Fruit fly (Drosophila melanogaster) whole organism, embryonic: ENCODE data around the gene CG7276.

Source experiments
- BEAF-32 ChIP-seq: fragments of 200-800 bp; sonication (Bioruptor generic); optimal IDR thresholded peaks from 3 replicates; lab custom pipeline; 2017; ENCODE audit warnings: missing biosample characterization, missing genetic modification characterization, mild to moderate bottlenecking, moderate library complexity, missing genetic modification reagents
- Bgb ChIP-seq: fragments of 200-800 bp; sonication (Bioruptor generic); IDR thresholded peaks from 2 replicates; pipeline ENCODE4 v1.3.6; 2022; ENCODE audit warnings: missing biosample characterization, missing genetic modification characterization; ENCODE audit not compliant: partially characterized antibody
- C15 ChIP-seq: fragments of 200-800 bp; sonication (Bioruptor generic); IDR thresholded peaks from 3 replicates; pipeline ENCODE4 v1.3.6; 2022; ENCODE audit warnings: missing biosample characterization, missing genetic modification characterization
- CG10267 ChIP-seq: fragments of 200-800 bp; sonication (Bioruptor generic); optimal IDR thresholded peaks from 2 replicates; lab custom pipeline; 2018; ENCODE audit warnings: missing biosample characterization, mild to moderate bottlenecking, missing genetic modification characterization, moderate library complexity
- CG11560 ChIP-seq: fragments of 200-800 bp; sonication (Bioruptor generic); IDR thresholded peaks from 3 replicates; pipeline ENCODE4 v1.3.6; 2022; ENCODE audit warnings: missing biosample characterization, missing genetic modification characterization
- CG13287 ChIP-seq: fragments of 200-800 bp; sonication (Bioruptor generic); IDR thresholded peaks from 2 replicates; pipeline ENCODE4 v1.3.6; 2022; ENCODE audit warnings: missing biosample characterization, missing genetic modification characterization; ENCODE audit not compliant: partially characterized antibody
- CG14710 ChIP-seq: fragments of 200-800 bp; sonication (Bioruptor generic); optimal IDR thresholded peaks from 3 replicates; lab custom pipeline; 2019; ENCODE audit warnings: missing biosample characterization, mild to moderate bottlenecking, missing genetic modification characterization, moderate library complexity
- CG15514 ChIP-seq: fragments of 200-800 bp; sonication (Bioruptor generic); optimal IDR thresholded peaks from 3 replicates; lab custom pipeline; 2017; ENCODE audit warnings: missing biosample characterization, missing genetic modification characterization, mild to moderate bottlenecking, moderate library complexity, missing genetic modification reagents
- CG15601 ChIP-seq: fragments of 200-800 bp; sonication (Bioruptor generic); optimal IDR thresholded peaks from 3 replicates; lab custom pipeline; 2019; ENCODE audit warnings: missing biosample characterization, mild to moderate bottlenecking, missing genetic modification characterization, moderate library complexity
- CG16813 ChIP-seq: fragments of 200-800 bp; sonication (Bioruptor generic); IDR thresholded peaks from 3 replicates; pipeline ENCODE4 v1.3.6; 2022; ENCODE audit warnings: missing biosample characterization, missing genetic modification characterization; ENCODE audit not compliant: partially characterized antibody
- CG17186 ChIP-seq: fragments of 200-800 bp; sonication (Bioruptor generic); optimal IDR thresholded peaks from 3 replicates; lab custom pipeline; 2017; ENCODE audit warnings: missing biosample characterization, missing genetic modification reagents, missing genetic modification characterization
- CG18476 ChIP-seq: fragments of 200-800 bp; sonication (Bioruptor generic); optimal IDR thresholded peaks from 2 replicates; lab custom pipeline; 2016; ENCODE audit warnings: missing biosample characterization, mild to moderate bottlenecking, missing genetic modification characterization
- CG2116 ChIP-seq: fragments of 200-800 bp; sonication (Bioruptor generic); optimal IDR thresholded peaks from 3 replicates; lab custom pipeline; 2018; ENCODE audit warnings: missing biosample characterization, mild to moderate bottlenecking, missing genetic modification characterization
- CG2199 ChIP-seq: fragments of 200-800 bp; sonication (Bioruptor generic); IDR thresholded peaks from 3 replicates; pipeline ENCODE4 v1.3.6; 2022; ENCODE audit warnings: missing biosample characterization, missing genetic modification characterization
- CG2712 ChIP-seq: fragments of 200-800 bp; optimal IDR thresholded peaks from 3 replicates; lab custom pipeline; 2019; ENCODE audit warnings: missing biosample characterization, mild to moderate bottlenecking, missing genetic modification characterization, moderate library complexity
- CG3281 ChIP-seq: fragments of 200-800 bp; sonication (Bioruptor generic); optimal IDR thresholded peaks from 3 replicates; lab custom pipeline; 2017; ENCODE audit warnings: missing biosample characterization, mild to moderate bottlenecking, missing genetic modification characterization
- CG33213 ChIP-seq: fragments of 200-800 bp; sonication (Bioruptor generic); optimal IDR thresholded peaks from 3 replicates; lab custom pipeline; 2016; ENCODE audit warnings: missing biosample characterization, missing genetic modification characterization
- CG34224 ChIP-seq: fragments of 200-800 bp; sonication (Bioruptor generic); IDR thresholded peaks from 3 replicates; pipeline ENCODE4 v1.3.6; 2022; ENCODE audit warnings: missing biosample characterization, missing genetic modification characterization; ENCODE audit not compliant: partially characterized antibody
- CG43689 ChIP-seq: fragments of 200-800 bp; sonication (Bioruptor generic); IDR thresholded peaks from 2 replicates; pipeline ENCODE4 v1.3.6; 2022; ENCODE audit warnings: missing biosample characterization, missing genetic modification characterization
- CG4404 ChIP-seq: fragments of 200-800 bp; sonication (Bioruptor generic); IDR thresholded peaks from 2 replicates; pipeline ENCODE4 v1.3.6; 2022; ENCODE audit warnings: missing biosample characterization, missing genetic modification characterization
- CG6689 ChIP-seq: fragments of 200-800 bp; sonication (Bioruptor generic); IDR thresholded peaks from 2 replicates; pipeline ENCODE4 v1.3.6; 2022; ENCODE audit warnings: missing biosample characterization, missing genetic modification characterization
- CG7928 ChIP-seq: fragments of 200-800 bp; sonication (Bioruptor generic); optimal IDR thresholded peaks from 2 replicates; lab custom pipeline; 2017; ENCODE audit warnings: missing biosample characterization, mild to moderate bottlenecking, missing genetic modification characterization
- Dll ChIP-seq: fragments of 200-800 bp; sonication (Bioruptor generic); IDR thresholded peaks from 4 replicates; pipeline ENCODE4 v1.3.6; 2022; ENCODE audit warnings: missing biosample characterization, missing genetic modification characterization; ENCODE audit not compliant: partially characterized antibody
- Dp ChIP-seq: fragments of 200-800 bp; sonication (Bioruptor generic); optimal IDR thresholded peaks from 2 replicates; lab custom pipeline; 2018; ENCODE audit warnings: missing biosample characterization, mild to moderate bottlenecking, missing genetic modification characterization, moderate library complexity
- Dref ChIP-seq: fragments of 200-800 bp; sonication (Bioruptor generic); IDR thresholded peaks from 2 replicates; pipeline ENCODE4 v1.3.6; 2022; ENCODE audit warnings: missing biosample characterization, missing genetic modification characterization
- E2f2 ChIP-seq: fragments of 200-800 bp; sonication (Bioruptor generic); IDR thresholded peaks from 2 replicates; pipeline ENCODE4 v1.3.6; 2022; ENCODE audit warnings: missing biosample characterization, missing genetic modification characterization
- GATAe ChIP-seq: fragments of 200-800 bp; sonication (Bioruptor generic); conservative IDR thresholded peaks from 2 replicates; pipeline ENCODE4 v1.3.6; 2022; ENCODE audit warnings: missing biosample characterization, missing genetic modification characterization
- HLHmδ ChIP-seq: fragments of 200-800 bp; sonication (Bioruptor generic); optimal IDR thresholded peaks from 2 replicates; lab custom pipeline; 2018; ENCODE audit warnings: missing biosample characterization, mild to moderate bottlenecking, missing genetic modification characterization, moderate library complexity
- Jarid2 ChIP-seq: fragments of 200-800 bp; sonication (Bioruptor generic); optimal IDR thresholded peaks from 3 replicates; lab custom pipeline; 2017; ENCODE audit warnings: mild to moderate bottlenecking, missing biosample characterization, missing genetic modification reagents, missing genetic modification characterization
- Lim3 ChIP-seq: fragments of 200-800 bp; sonication (Bioruptor generic); IDR thresholded peaks from 2 replicates; pipeline ENCODE4 v1.3.6; 2022; ENCODE audit warnings: missing biosample characterization, missing genetic modification characterization
- MBD-R2 ChIP-seq: fragments of 200-800 bp; sonication (Bioruptor generic); IDR thresholded peaks from 2 replicates; pipeline ENCODE4 v1.3.6; 2022; ENCODE audit warnings: missing biosample characterization, missing genetic modification characterization
- MESR4 ChIP-seq: fragments of 200-800 bp; sonication (Bioruptor generic); optimal IDR thresholded peaks from 2 replicates; lab custom pipeline; 2018; ENCODE audit warnings: missing biosample characterization, mild to moderate bottlenecking, missing genetic modification characterization, moderate library complexity
- Opbp ChIP-seq: fragments of 200-800 bp; sonication (Bioruptor generic); IDR thresholded peaks from 3 replicates; pipeline ENCODE4 v1.3.6; 2022; ENCODE audit warnings: missing biosample characterization, missing genetic modification characterization; ENCODE audit not compliant: partially characterized antibody
- Pdp1 ChIP-seq, 2 experiments: fragments of 200-800 bp; sonication (Bioruptor generic); optimal IDR thresholded peaks; 3 replicates each; lab custom pipeline; 2016; ENCODE audit warnings: missing biosample characterization in 2 of 2, missing genetic modification characterization in 2 of 2, mild to moderate bottlenecking in 1 of 2, moderate library complexity in 1 of 2
- Sry-δ ChIP-seq: fragments of 200-800 bp; sonication (Bioruptor generic); optimal IDR thresholded peaks from 2 replicates; lab custom pipeline; 2016; ENCODE audit warnings: missing biosample characterization, missing genetic modification characterization
- YL-1 ChIP-seq: fragments of 200-800 bp; sonication (Bioruptor generic); optimal IDR thresholded peaks from 3 replicates; lab custom pipeline; 2017; ENCODE audit warnings: missing biosample characterization, mild to moderate bottlenecking, missing genetic modification characterization
- bbx ChIP-seq: fragments of 200-800 bp; sonication (Bioruptor generic); IDR thresholded peaks from 2 replicates; pipeline ENCODE4 v1.3.6; 2022; ENCODE audit warnings: missing biosample characterization, missing genetic modification characterization; ENCODE audit not compliant: partially characterized antibody
- btn ChIP-seq: fragments of 200-800 bp; sonication (Bioruptor generic); optimal IDR thresholded peaks from 2 replicates; lab custom pipeline; 2016; ENCODE audit warnings: missing biosample characterization, missing genetic modification characterization
- crp ChIP-seq, 2 experiments: fragments of 200-800 bp; sonication (Bioruptor generic); optimal IDR thresholded peaks; 2 replicates in 1 of 2; 3 replicates in 1 of 2; lab custom pipeline; 2017; ENCODE audit warnings: missing biosample characterization in 2 of 2, missing genetic modification characterization in 2 of 2, mild to moderate bottlenecking in 1 of 2, moderate library complexity in 1 of 2
- dpn ChIP-seq, 2 experiments: fragments of 200-800 bp; sonication (Bioruptor generic); optimal IDR thresholded peaks; 3 replicates each; lab custom pipeline; 2016; ENCODE audit warnings: missing biosample characterization in 2 of 2, missing genetic modification characterization in 2 of 2
- fd64A ChIP-seq: fragments of 200-800 bp; sonication (Bioruptor generic); optimal IDR thresholded peaks from 3 replicates; lab custom pipeline; 2018; ENCODE audit warnings: missing biosample characterization, mild to moderate bottlenecking, missing genetic modification characterization
- ftz-f1 ChIP-seq: fragments of 200-800 bp; sonication (Bioruptor generic); optimal IDR thresholded peaks from 2 replicates; lab custom pipeline; 2016; ENCODE audit warnings: missing biosample characterization, missing genetic modification characterization
- gfzf ChIP-seq: fragments of 200-800 bp; sonication (Bioruptor generic); optimal IDR thresholded peaks from 2 replicates; lab custom pipeline; 2016; ENCODE audit warnings: missing biosample characterization, mild to moderate bottlenecking, missing genetic modification characterization, moderate library complexity
- nerfin-1 ChIP-seq: fragments of 200-800 bp; sonication (Bioruptor generic); optimal IDR thresholded peaks from 3 replicates; lab custom pipeline; 2019; ENCODE audit warnings: missing biosample characterization, mild to moderate bottlenecking, missing genetic modification characterization, moderate library complexity
- phol ChIP-seq: fragments of 200-800 bp; sonication (Bioruptor generic); optimal IDR thresholded peaks from 3 replicates; lab custom pipeline; 2018; ENCODE audit warnings: missing biosample characterization, mild to moderate bottlenecking, missing genetic modification characterization, moderate library complexity
- pzg ChIP-seq: fragments of 200-800 bp; sonication (Bioruptor generic); optimal IDR thresholded peaks from 3 replicates; lab custom pipeline; 2018; ENCODE audit warnings: missing biosample characterization, mild to moderate bottlenecking, missing genetic modification characterization, moderate library complexity
- unc-4 ChIP-seq: fragments of 200-800 bp; sonication (Bioruptor generic); IDR thresholded peaks from 2 replicates; pipeline ENCODE4 v1.3.6; 2022; ENCODE audit warnings: missing biosample characterization, missing genetic modification characterization; ENCODE audit not compliant: partially characterized antibody
- wdn ChIP-seq: fragments of 200-800 bp; sonication (Bioruptor generic); IDR thresholded peaks from 2 replicates; pipeline ENCODE4 v1.3.6; 2022; ENCODE audit warnings: missing biosample characterization, missing genetic modification characterization

CG7276 gene

DNA sequence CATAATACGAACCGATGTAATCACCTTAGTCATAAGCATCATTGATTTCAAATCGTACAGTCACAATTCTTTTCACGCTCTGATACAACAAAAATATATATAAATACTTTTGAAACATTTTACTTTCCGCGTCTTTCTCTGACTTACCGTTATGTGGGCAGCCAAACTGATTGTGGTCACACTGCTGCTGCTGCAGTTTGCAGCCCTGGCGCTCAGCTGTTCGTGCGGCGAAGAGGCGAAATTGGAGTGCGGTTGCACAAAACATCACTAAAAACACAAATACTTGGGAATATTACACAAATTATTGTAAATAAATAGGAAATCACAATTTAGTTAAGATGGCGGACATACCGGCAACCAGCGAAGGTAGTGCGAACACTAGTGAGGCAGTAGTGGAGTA, 11.4 kb downstream of the CG7276 start, which contains the start of the genes gdl and gdl-ORF39 (continued):
- peak; percentile 6 for TF ChIP-seq CG2712 (tag; lab: Kevin White, UChicago)
- peak; percentile 44; the same call in 2 of the 3 replicates for TF ChIP-seq CG34224 (GFP tag; lab: Robert Waterston, UW)
- TF ChIP-seq CG4404 (GFP tag; lab: Robert Waterston, UW): no peak
- TF ChIP-seq Sry-δ (GFP tag; lab: Kevin White, UChicago): peak; percentile 22
- TF ChIP-seq C15: no peak
- no peak for TF ChIP-seq Jarid2 (GFP tag; lab: Kevin White, UChicago)
- TF ChIP-seq MESR4 (GFP tag; lab: Kevin White, UChicago): peak; percentile 31
- peak; percentile 96 for TF ChIP-seq Dp
- TF ChIP-seq CG18476 (GFP tag; lab: Kevin White, UChicago): no peak
- TF ChIP-seq Opbp (GFP tag; lab: Robert Waterston, UW): peak; percentile 46; the same call in 2 of the 3 replicates
- TF ChIP-seq bbx (GFP tag; lab: Robert Waterston, UW): peak; percentile 43; the same call in 1 of the 2 replicates
- TF ChIP-seq Pdp1 (GFP tag; optimal IDR thresholded peaks at IDR 0.05; lab: Kevin White, UChicago): peak in 1 of 2 experiments; percentile 63
- no peak for TF ChIP-seq GATAe
- no peak for TF ChIP-seq CG33213 (GFP tag; lab: Kevin White, UChicago)
- TF ChIP-seq Dll: 0 out of 4 replicates have a peak, but pooled peaks have one; percentile 31
- TF ChIP-seq E2f2: peak; percentile 98
- peak; percentile 100 for TF ChIP-seq CG14710
- peak; percentile 32; the same call in 1 of the 2 replicates for TF ChIP-seq unc-4 (GFP tag; lab: Robert Waterston, UW)
- TF ChIP-seq CG43689 (GFP tag; lab: Robert Waterston, UW): no peak
- peak; percentile 22 for TF ChIP-seq CG17186 (GFP tag; lab: Kevin White, UChicago)
- peak; percentile 62 for TF ChIP-seq CG13287
- 0 out of 3 replicates have a peak, but pooled peaks have one; percentile 23 for TF ChIP-seq CG2199 (GFP tag; lab: Robert Waterston, UW)
- peak; percentile 13 for TF ChIP-seq CG10267 (tag; lab: Kevin White, UChicago)
- peak; percentile 78 for TF ChIP-seq MBD-R2 (GFP tag; lab: Robert Waterston, UW)
- no peak for TF ChIP-seq CG11560
- TF ChIP-seq nerfin-1 (tag; lab: Kevin White, UChicago): no peak
- no peak for TF ChIP-seq fd64A (GFP tag; lab: Kevin White, UChicago)
- TF ChIP-seq pzg (GFP tag; lab: Kevin White, UChicago): peak; percentile 86
- TF ChIP-seq YL-1 (GFP tag; lab: Kevin White, UChicago): peak; percentile 11
- peak; percentile 64 for TF ChIP-seq Dref (GFP tag; lab: Robert Waterston, UW)
- peak; percentile 45 for TF ChIP-seq BEAF-32 (GFP tag; lab: Kevin White, UChicago)
- 0 out of 3 replicates have a peak, but pooled peaks have one; percentile 20 for TF ChIP-seq CG16813 (GFP tag; lab: Robert Waterston, UW)
- no peak for TF ChIP-seq btn (GFP tag; lab: Kevin White, UChicago)
- peak; percentile 50 for TF ChIP-seq CG2116 (GFP tag; lab: Kevin White, UChicago)
- no peak for TF ChIP-seq ftz-f1 (GFP tag; lab: Kevin White, UChicago)
- peak; percentile 83 to 98 for TF ChIP-seq crp (GFP tag; optimal IDR thresholded peaks at IDR 0.05; lab: Kevin White, UChicago)
- peak; percentile 65 for TF ChIP-seq CG15514 (GFP tag; lab: Kevin White, UChicago)
- TF ChIP-seq CG15601 (tag; lab: Kevin White, UChicago): peak; percentile 6
- no peak for TF ChIP-seq wdn (GFP tag; lab: Robert Waterston, UW)
- TF ChIP-seq CG6689 (GFP tag; lab: Robert Waterston, UW): no peak
- peak; percentile 94 for TF ChIP-seq CG7928 (GFP tag; lab: Kevin White, UChicago)
- TF ChIP-seq gfzf (GFP tag; lab: Kevin White, UChicago): peak; percentile 43
- peak; percentile 21 for TF ChIP-seq HLHmδ (GFP tag; lab: Kevin White, UChicago)
- peak; percentile 11 for TF ChIP-seq phol (tag; lab: Kevin White, UChicago)
- no peak for TF ChIP-seq Lim3 (GFP tag; lab: Robert Waterston, UW)
- no peak for TF ChIP-seq CG3281 (GFP tag; lab: Kevin White, UChicago)
- peak; percentile 46; the same call in 1 of the 2 replicates for TF ChIP-seq Bgb (GFP tag; lab: Robert Waterston, UW)
- TF ChIP-seq dpn (GFP tag; optimal IDR thresholded peaks at IDR 0.05; lab: Kevin White, UChicago): no peak
